Fruit fly (Drosophila melanogaster) whole organism, wandering third instar larva: ENCODE data around the gene Ada2a.

Source experiments
- CrebA ChIP-seq: fragments of 200-800 bp; sonication (Bioruptor generic); optimal IDR thresholded peaks from 2 replicates; lab custom pipeline; 2016; ENCODE audit warnings: missing biosample characterization, mild to moderate bottlenecking, missing genetic modification characterization, borderline replicate concordance
- Hr78 ChIP-seq: fragments of >200 bp; optimal IDR thresholded peaks from 2 replicates; lab custom pipeline; 2017; ENCODE audit warnings: missing biosample characterization, missing genetic modification characterization
- Myc ChIP-seq: fragments of >200 bp; optimal IDR thresholded peaks from 2 replicates; lab custom pipeline; 2017
- Rel ChIP-seq, 2 experiments: fragments of 200-800 bp; sonication (Bioruptor generic) in 1 of 2; optimal IDR thresholded peaks; 2 replicates in 1 of 2; 3 replicates in 1 of 2; lab custom pipeline; 2016 to 2019; ENCODE audit warnings: mild to moderate bottlenecking in 2 of 2, missing biosample characterization in 2 of 2, missing genetic modification characterization in 2 of 2, moderate library complexity in 1 of 2
- lola ChIP-seq: fragments of >200 bp; optimal IDR thresholded peaks from 2 replicates; lab custom pipeline; 2017; ENCODE audit warnings: missing biosample characterization, missing genetic modification characterization

- TF ChIP-seq CrebA (GFP tag; lab: Kevin White, UChicago) (no peak), Myc (no peak), Rel (GFP tag; optimal IDR thresholded peaks at IDR 0.05; lab: Kevin White, UChicago) (no peak), Rel (tag; optimal IDR thresholded peaks at IDR 0.05; lab: Kevin White, UChicago) (no peak), Hr78 (GFP tag; lab: Kevin White, UChicago) (no peak), lola (no peak)
Observed at dm6 chr3R:18215900-18216299, 39.4 kb downstream of the Ada2a start, which contains the start of gene CG14314.
